Worm (Caenorhabditis elegans) whole organism, early embryonic: ENCODE measurements around the gene tbb-2.

ENCODE experiments used
- B0310.2 ChIP-seq: sonication (generic microtip); optimal IDR thresholded peaks from 2 replicates; lab custom pipeline; 2016; ENCODE audit warnings: mild to moderate bottlenecking, missing genetic modification characterization, missing compliant biosample characterization
- F13C5.2 ChIP-seq: sonication (generic microtip); optimal IDR thresholded peaks from 2 replicates; lab custom pipeline; 2017; ENCODE audit warnings: mild to moderate bottlenecking, missing genetic modification characterization, inconsistent platforms, missing compliant biosample characterization
- aly-1 ChIP-seq: sonication (generic microtip); optimal IDR thresholded peaks from 2 replicates; lab custom pipeline; 2016; ENCODE audit warnings: missing genetic modification characterization, missing compliant biosample characterization
- ama-1 ChIP-seq: fragments of 150-350 bp; optimal IDR thresholded peaks from 2 replicates; lab custom pipeline; 2014
- ceh-13 ChIP-seq: fragments of 200-800 bp; sonication (Bioruptor generic); optimal IDR thresholded peaks from 2 replicates; lab custom pipeline; 2018; ENCODE audit warnings: mild to moderate bottlenecking, missing genetic modification characterization, missing compliant biosample characterization
- ceh-36 ChIP-seq: sonication (generic microtip); optimal IDR thresholded peaks from 2 replicates; lab custom pipeline; 2016; ENCODE audit warnings: missing genetic modification characterization, inconsistent platforms, missing compliant biosample characterization
- ets-7 ChIP-seq: sonication (generic microtip); optimal IDR thresholded peaks from 2 replicates; lab custom pipeline; 2016; ENCODE audit warnings: missing genotype, missing genetic modification characterization, missing compliant biosample characterization
- flt-1 ChIP-seq: fragments of 200-800 bp; sonication (Bioruptor generic); IDR thresholded peaks from 2 replicates; pipeline ENCODE4 v1.3.6; 2022; ENCODE audit warnings: missing genetic modification characterization, missing compliant biosample characterization
- hmbx-1 ChIP-seq: sonication (generic microtip); optimal IDR thresholded peaks from 2 replicates; lab custom pipeline; 2016; ENCODE audit warnings: mild to moderate bottlenecking, missing genetic modification characterization, missing compliant biosample characterization
- hmg-4 ChIP-seq: fragments of 200-800 bp; sonication (Bioruptor generic); optimal IDR thresholded peaks from 2 replicates; lab custom pipeline; 2018; ENCODE audit warnings: mild to moderate bottlenecking, missing genetic modification characterization, missing compliant biosample characterization
- hnd-1 ChIP-seq: sonication (generic microtip); optimal IDR thresholded peaks from 2 replicates; lab custom pipeline; 2016; ENCODE audit warnings: missing genetic modification characterization, missing compliant biosample characterization
- pes-1 ChIP-seq: fragments of 200-800 bp; sonication (Bioruptor generic); IDR thresholded peaks from 2 replicates; pipeline ENCODE4 v1.3.6; 2022; ENCODE audit warnings: missing genetic modification reagents, missing genetic modification characterization, missing compliant biosample characterization
- scrt-1 ChIP-seq: fragments of 200-800 bp; sonication (Bioruptor generic); IDR thresholded peaks from 2 replicates; pipeline ENCODE4 v1.3.6; 2022; ENCODE audit warnings: missing genetic modification characterization, missing compliant biosample characterization
- sea-1 ChIP-seq: fragments of 200-800 bp; sonication (Bioruptor generic); conservative IDR thresholded peaks from 2 replicates; pipeline ENCODE4 v1.3.6; 2022; ENCODE audit warnings: missing genetic modification characterization, missing compliant biosample characterization
- tbx-11 ChIP-seq: fragments of 200-800 bp; sonication (Bioruptor generic); IDR thresholded peaks from 2 replicates; pipeline ENCODE4 v1.3.6; 2022; ENCODE audit warnings: missing genetic modification characterization, missing compliant biosample characterization
- tbx-37 ChIP-seq: fragments of 200-800 bp; sonication (Bioruptor generic); conservative IDR thresholded peaks from 2 replicates; pipeline ENCODE4 v1.3.6; 2022; ENCODE audit warnings: missing genetic modification reagents, missing genetic modification characterization, missing compliant biosample characterization
- tra-4 ChIP-seq: sonication (generic microtip); optimal IDR thresholded peaks from 2 replicates; lab custom pipeline; 2017; ENCODE audit warnings: missing genetic modification characterization, missing compliant biosample characterization

tbb-2 gene

ce11 chrIII:4037332-4037731 is 19.9 kb upstream of the tbb-2 start:
- TF ChIP-seq scrt-1 (GFP tag; lab: Robert Waterston, UW): no peak
- no peak for TF ChIP-seq flt-1 (GFP tag; lab: Robert Waterston, UW)
- no peak for TF ChIP-seq F13C5.2 (tag; lab: Kevin White, UChicago)
- TF ChIP-seq tra-4 (tag; lab: Kevin White, UChicago): no peak
- no peak for TF ChIP-seq hmg-4 (GFP tag; lab: Kevin White, UChicago)
- TF ChIP-seq ceh-13 (GFP tag; lab: Kevin White, UChicago): no peak
- TF ChIP-seq aly-1 (tag; lab: Kevin White, UChicago): no peak
- no peak for TF ChIP-seq pes-1 (GFP tag; lab: Robert Waterston, UW)
- no peak for TF ChIP-seq tbx-37 (GFP tag; lab: Robert Waterston, UW)
- no peak for TF ChIP-seq ceh-36 (tag; lab: Kevin White, UChicago)
- no peak for TF ChIP-seq hmbx-1 (tag; lab: Kevin White, UChicago)
- TF ChIP-seq tbx-11 (GFP tag; lab: Robert Waterston, UW): no peak
- TF ChIP-seq hnd-1 (tag; lab: Kevin White, UChicago): no peak
- TF ChIP-seq ama-1 (lab: Kevin White, UChicago): no peak
- no peak for TF ChIP-seq ets-7 (tag; lab: Kevin White, UChicago)

- TF ChIP-seq F13C5.2 (tag; lab: Kevin White, UChicago): no peak
- TF ChIP-seq hmbx-1 (tag; lab: Kevin White, UChicago): no peak
- no peak for TF ChIP-seq ets-7 (tag; lab: Kevin White, UChicago)
- TF ChIP-seq tbx-11 (GFP tag; lab: Robert Waterston, UW): no peak
These were observed 19.3 kb upstream of the tbb-2 start, which contains the start of gene hum-5 for ce11 chrIII:4036740-4037139. TSS of gene hum-5 (minus strand) at chrIII:4036840.

- no peak for TF ChIP-seq B0310.2 (tag; lab: Kevin White, UChicago)
- TF ChIP-seq ama-1 (lab: Kevin White, UChicago): no peak
- no peak for TF ChIP-seq hmg-4 (GFP tag; lab: Kevin White, UChicago)
- no peak for TF ChIP-seq ceh-36 (tag; lab: Kevin White, UChicago)
- no peak for TF ChIP-seq scrt-1 (GFP tag; lab: Robert Waterston, UW)
- TF ChIP-seq flt-1 (GFP tag; lab: Robert Waterston, UW): no peak
- no peak for TF ChIP-seq sea-1 (GFP tag; lab: Robert Waterston, UW)
- no peak for TF ChIP-seq hmbx-1 (tag; lab: Kevin White, UChicago)
- no peak for TF ChIP-seq aly-1 (tag; lab: Kevin White, UChicago)
- no peak for TF ChIP-seq ets-7 (tag; lab: Kevin White, UChicago)
- TF ChIP-seq ceh-13 (GFP tag; lab: Kevin White, UChicago): no peak
- no peak for TF ChIP-seq tbx-37 (GFP tag; lab: Robert Waterston, UW)
- no peak for TF ChIP-seq pes-1 (GFP tag; lab: Robert Waterston, UW)
- no peak for TF ChIP-seq F13C5.2 (tag; lab: Kevin White, UChicago)
These were observed 17.6 kb upstream of the tbb-2 start for ce11 chrIII:4034984-4035383.

- TF ChIP-seq hmg-4 (GFP tag; lab: Kevin White, UChicago) (no peak), sea-1 (GFP tag; lab: Robert Waterston, UW) (no peak), ceh-36 (tag; lab: Kevin White, UChicago) (no peak), hnd-1 (tag; lab: Kevin White, UChicago) (no peak), ama-1 (lab: Kevin White, UChicago) (no peak), hmbx-1 (tag; lab: Kevin White, UChicago) (no peak), tbx-37 (GFP tag; lab: Robert Waterston, UW) (no peak), ets-7 (tag; lab: Kevin White, UChicago) (no peak), flt-1 (GFP tag; lab: Robert Waterston, UW) (no peak)
These were observed 13.4 kb upstream of the tbb-2 start for ce11 chrIII:4030839-4031238.

ce11 chrIII:4028061-4028460 is 10.6 kb upstream of the tbb-2 start, which contains the start of gene T02C12.5:
TSS of gene T02C12.5 (minus strand) at chrIII:4028161.
- TF ChIP-seq ceh-36 (tag; lab: Kevin White, UChicago) (no peak), hmg-4 (GFP tag; lab: Kevin White, UChicago) (no peak), ama-1 (lab: Kevin White, UChicago) (no peak), pes-1 (GFP tag; lab: Robert Waterston, UW) (no peak), ceh-13 (GFP tag; lab: Kevin White, UChicago) (no peak), tbx-37 (GFP tag; lab: Robert Waterston, UW) (no peak), tra-4 (tag; lab: Kevin White, UChicago) (no peak), sea-1 (GFP tag; lab: Robert Waterston, UW) (no peak), flt-1 (GFP tag; lab: Robert Waterston, UW) (no peak), ets-7 (tag; lab: Kevin White, UChicago) (no peak), tbx-11 (GFP tag; lab: Robert Waterston, UW) (no peak), hmbx-1 (tag; lab: Kevin White, UChicago) (no peak), B0310.2 (tag; lab: Kevin White, UChicago) (no peak), scrt-1 (GFP tag; lab: Robert Waterston, UW) (no peak), aly-1 (tag; lab: Kevin White, UChicago) (no peak), hnd-1 (tag; lab: Kevin White, UChicago) (no peak), F13C5.2 (tag; lab: Kevin White, UChicago) (no peak)

ce11 chrIII:4021866-4022265 is 4.4 kb upstream of the tbb-2 start, which contains the start of gene tftc-5:
TSS of gene tftc-5 (plus strand) at chrIII:4022166.
- TF ChIP-seq sea-1 (GFP tag; lab: Robert Waterston, UW): no peak
- no peak for TF ChIP-seq aly-1 (tag; lab: Kevin White, UChicago)
- no peak for TF ChIP-seq hmbx-1 (tag; lab: Kevin White, UChicago)

ce11 chrIII:4019801-4020200 is 2.4 kb upstream of the tbb-2 start, which contains the start of gene snpc-3.4:
TSS of gene snpc-3.4 (plus strand) at chrIII:4020037.
- peak; percentile 20 for TF ChIP-seq F13C5.2 (tag; lab: Kevin White, UChicago)
- no peak for TF ChIP-seq ama-1 (lab: Kevin White, UChicago)
